Worm (Caenorhabditis elegans): ENCODE measurements around the gene F55A4.3.

The F55A4.3 gene

DNA sequence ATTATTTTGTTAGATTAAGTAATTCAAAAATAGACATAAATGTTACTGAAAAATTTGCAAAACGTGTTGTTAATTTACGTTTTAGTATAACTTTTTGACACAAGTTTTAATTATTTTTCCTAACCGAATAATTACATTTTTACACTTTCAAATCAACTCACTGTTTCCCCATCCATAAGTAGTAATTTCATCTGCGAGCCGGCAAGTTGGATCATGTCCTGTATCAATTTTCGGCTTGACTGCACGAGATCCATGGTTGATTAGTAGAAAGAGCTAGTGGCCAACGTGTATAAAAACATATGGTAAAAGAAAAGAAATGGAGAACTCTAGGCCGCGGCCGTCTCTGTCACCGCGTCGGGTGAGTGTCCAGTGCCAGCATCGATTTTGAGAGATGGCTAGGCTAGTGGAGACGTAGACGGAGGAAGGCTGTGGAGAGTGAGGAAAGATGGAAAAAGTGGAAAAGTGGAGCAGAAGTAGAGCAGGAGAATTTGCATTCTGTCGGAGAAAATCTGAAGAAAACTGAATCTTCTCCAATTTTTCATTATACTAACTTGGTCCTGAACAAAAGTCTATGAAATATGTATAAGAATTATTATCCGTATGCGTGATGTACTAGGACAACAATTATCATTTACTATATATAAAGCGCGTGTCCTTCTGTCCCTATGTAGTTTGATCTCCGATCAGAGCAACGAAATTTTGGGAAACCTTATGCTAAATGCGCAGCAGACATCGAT is 50.2 kb downstream of the F55A4.3 start, which contains the start of gene vps-45 (continued):
- no peak for TF ChIP-seq ztf-4 (tag; optimal IDR thresholded peaks at IDR 0.05)
- peak; percentile 32 for TF ChIP-seq lin-15B (tag; optimal IDR thresholded peaks at IDR 0.05)
- no peak for TF ChIP-seq R02D3.7 (tag; optimal IDR thresholded peaks at IDR 0.05)
- TF ChIP-seq ceh-28 (tag; optimal IDR thresholded peaks at IDR 0.05) = peak; percentile 39
- TF ChIP-seq lin-39 (tag; optimal IDR thresholded peaks at IDR 0.05) = peak; percentile 23
- no peak for TF ChIP-seq mml-1 (tag; optimal IDR thresholded peaks at IDR 0.05)

Measured in whole organism, L3 larva.